Worm (Caenorhabditis elegans): ENCODE data around the gene ZK430.5.

Gene ZK430.5

DNA sequence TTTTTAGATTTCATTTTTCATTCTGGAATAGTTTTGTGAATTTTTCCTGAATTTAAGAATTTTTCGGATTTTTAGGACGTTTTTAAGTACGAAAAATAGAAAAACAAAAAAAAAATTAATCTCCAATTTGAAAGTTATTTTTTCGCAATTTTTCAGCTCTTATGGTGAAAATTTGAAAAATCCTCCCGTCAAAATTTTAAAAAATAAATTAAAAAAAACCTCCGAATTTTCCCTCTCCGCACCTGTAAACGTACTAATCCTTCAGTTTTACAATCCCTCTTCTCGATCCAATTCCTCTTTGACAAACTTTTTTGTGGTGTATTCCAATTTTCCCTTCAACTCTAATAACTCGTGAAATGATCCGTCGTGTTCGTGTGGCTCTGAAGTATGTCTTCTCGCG is 27.3 kb upstream of the ZK430.5 start, which contains the start of gene B0286.1:
TSS of gene B0286.1 (plus strand) at position 301 of the 400 bp plus-strand sequence.
- TF ChIP-seq F13H6.1 (tag; optimal IDR thresholded peaks at IDR 0.05) = no peak

DNA sequence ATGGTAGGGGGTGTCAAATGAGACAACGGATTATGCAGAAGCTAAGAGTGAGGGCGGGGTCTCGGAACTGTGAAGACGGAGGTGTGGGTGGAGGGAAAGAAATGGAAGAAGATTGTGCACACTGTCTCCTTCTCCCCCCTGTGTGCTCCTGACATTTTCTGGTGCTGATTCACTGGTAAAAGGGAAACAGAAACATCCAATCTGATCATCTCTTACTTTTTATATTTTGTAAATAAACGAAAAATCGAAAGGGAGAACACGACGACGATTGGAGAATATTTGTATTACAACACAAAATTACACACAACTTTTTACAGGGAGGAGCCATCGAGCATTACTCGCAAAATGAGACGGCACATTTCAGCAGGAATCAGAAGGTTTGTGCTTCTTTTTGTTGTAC is 22.2 kb upstream of the ZK430.5 start, which contains the start of gene fkh-6:
TSS of gene fkh-6 (minus strand) at position 101 of the 400 bp plus-strand sequence.
- TF ChIP-seq ztf-1 (GFP tag; conservative IDR thresholded peaks at IDR 0.05) = no peak
- no peak for TF ChIP-seq lin-39 (tag; optimal IDR thresholded peaks at IDR 0.05)

DNA sequence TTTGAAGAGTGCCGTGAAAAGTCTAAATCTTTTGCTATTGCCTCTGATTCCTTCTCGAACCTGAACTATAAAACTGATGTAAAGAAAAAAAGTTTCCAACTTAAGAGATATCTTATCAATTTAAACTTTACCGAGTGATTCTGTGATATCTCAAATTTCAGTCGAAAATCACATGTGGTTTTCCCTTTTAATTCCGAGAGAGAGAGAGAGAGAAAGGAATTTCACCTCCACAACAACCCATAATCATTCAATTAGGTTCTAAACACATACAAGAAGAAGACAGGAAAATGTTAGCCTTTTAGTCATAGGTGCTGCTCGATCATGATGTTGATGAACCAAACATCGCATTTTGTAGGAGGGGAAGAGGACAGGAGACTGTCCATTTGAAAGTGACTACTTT is 14.4 kb upstream of the ZK430.5 start:
- TF ChIP-seq aly-2 (tag; optimal IDR thresholded peaks at IDR 0.05) = no peak
- TF ChIP-seq blmp-1 (tag; optimal IDR thresholded peaks at IDR 0.05; ENCODE audit: insufficient read depth) = peak; percentile 40

DNA sequence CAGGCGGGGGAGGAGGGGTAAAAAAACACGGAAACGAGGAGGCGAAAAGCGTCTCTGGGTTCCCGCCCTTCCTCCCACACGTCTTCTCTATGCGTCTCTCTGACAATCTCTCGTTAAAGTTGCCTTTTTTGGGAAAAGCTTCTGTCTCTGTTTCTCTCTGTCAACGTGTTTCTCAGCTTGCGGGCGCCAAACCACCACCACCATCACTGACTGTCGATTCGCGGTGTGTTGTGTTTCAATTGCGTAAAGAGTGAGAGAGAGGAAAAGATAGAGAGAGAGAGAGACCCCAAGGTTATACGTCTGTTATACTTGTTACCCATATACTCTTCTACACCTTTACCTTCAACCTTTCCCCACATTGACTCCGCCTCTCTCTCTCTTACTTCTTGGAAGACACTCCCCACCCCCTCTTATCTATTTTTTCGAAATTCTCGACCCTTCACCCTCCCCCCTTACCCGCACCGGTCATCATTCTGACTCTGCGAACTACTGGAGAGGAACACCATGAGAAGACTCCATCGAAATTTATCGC is 12.9 kb upstream of the ZK430.5 start, which contains the start of gene mlt-7:
TSS of gene mlt-7 (plus strand) at position 482 of the 532 bp plus-strand sequence.
- TF ChIP-seq nhr-25 (tag; optimal IDR thresholded peaks at IDR 0.05) = peak; percentile 73
- no peak for TF ChIP-seq unc-39 (tag; optimal IDR thresholded peaks at IDR 0.05)
- TF ChIP-seq nhr-6 (tag; optimal IDR thresholded peaks at IDR 0.05) = no peak
- no peak for TF ChIP-seq ama-1 (optimal IDR thresholded peaks at IDR 0.05)
- peak; percentile 40 for TF ChIP-seq blmp-1 (tag; optimal IDR thresholded peaks at IDR 0.05; ENCODE audit: insufficient read depth)
- no peak for TF ChIP-seq F13H6.1 (tag; optimal IDR thresholded peaks at IDR 0.05)

DNA sequence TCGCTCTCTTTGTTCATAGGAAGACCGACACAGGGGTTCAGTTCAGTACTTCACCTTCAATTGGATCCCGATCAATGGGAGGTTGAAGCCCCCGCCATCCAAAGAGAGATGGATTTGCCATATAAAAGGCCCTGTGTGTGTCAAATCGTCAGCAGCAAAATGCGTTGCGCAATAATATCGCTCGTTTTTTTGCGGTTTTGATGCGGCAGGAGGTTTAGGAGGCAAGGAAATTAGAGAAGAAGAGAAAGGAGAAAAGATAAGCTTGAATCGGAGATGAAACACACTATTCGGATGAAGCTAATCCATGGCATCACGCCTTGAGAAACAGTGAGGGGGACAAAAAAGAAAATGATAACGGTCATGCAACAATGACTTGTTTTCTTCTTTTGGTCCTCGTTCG is 11.0 kb upstream of the ZK430.5 start:
- TF ChIP-seq blmp-1 (tag; optimal IDR thresholded peaks at IDR 0.05; ENCODE audit: insufficient read depth) = no peak
- no peak for TF ChIP-seq egl-27 (tag; optimal IDR thresholded peaks at IDR 0.05)
- TF ChIP-seq skn-1 (tag; optimal IDR thresholded peaks at IDR 0.05) = no peak
- TF ChIP-seq dmd-4 (tag; optimal IDR thresholded peaks at IDR 0.05) = no peak
- TF ChIP-seq mbf-1 (tag; optimal IDR thresholded peaks at IDR 0.05) = no peak
- no peak for TF ChIP-seq ama-1 (optimal IDR thresholded peaks at IDR 0.05)
- TF ChIP-seq lsy-2 (tag; optimal IDR thresholded peaks at IDR 0.05) = no peak
- TF ChIP-seq sem-4 (tag; optimal IDR thresholded peaks at IDR 0.05) = no peak
- no peak for TF ChIP-seq sma-3 (GFP tag; optimal IDR thresholded peaks at IDR 0.05)
- TF ChIP-seq ztf-11 (tag; optimal IDR thresholded peaks at IDR 0.05) = no peak

DNA sequence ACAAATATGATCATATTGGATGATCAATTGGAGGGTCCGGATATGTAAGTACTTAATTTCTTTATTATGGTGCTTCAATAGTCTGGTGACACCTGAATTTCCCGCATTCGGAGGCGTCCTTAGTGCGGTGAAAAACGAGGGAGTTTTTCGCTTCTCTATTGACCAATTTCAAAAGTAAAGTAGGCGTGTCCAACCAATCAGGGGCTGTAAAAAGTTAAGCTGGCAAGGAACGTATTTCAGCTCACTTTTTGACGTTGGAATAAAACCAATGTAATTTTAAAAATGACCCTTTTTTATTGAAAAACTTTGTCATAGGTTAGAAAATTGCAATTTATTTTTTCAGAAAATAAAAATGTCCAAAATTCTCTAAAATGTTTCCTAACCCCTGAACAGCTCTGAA is 4.2 kb downstream of the ZK430.5 start:
- TF ChIP-seq lin-13 (GFP tag; optimal IDR thresholded peaks at IDR 0.05) (no peak), elt-3 (tag; optimal IDR thresholded peaks at IDR 0.05) (no peak), nhr-77 (tag; optimal IDR thresholded peaks at IDR 0.05) (no peak), nhr-6 (tag; optimal IDR thresholded peaks at IDR 0.05) (no peak), unc-62 (GFP tag; optimal IDR thresholded peaks at IDR 0.05) (no peak), ztf-11 (tag; optimal IDR thresholded peaks at IDR 0.05) (no peak), sem-4 (tag; optimal IDR thresholded peaks at IDR 0.05) (no peak), ama-1 (optimal IDR thresholded peaks at IDR 0.05) (no peak), lsy-2 (tag; optimal IDR thresholded peaks at IDR 0.05) (no peak), mdl-1 (tag; optimal IDR thresholded peaks at IDR 0.05) (no peak), snpc-4 (tag; optimal IDR thresholded peaks at IDR 0.05) (no peak)

DNA sequence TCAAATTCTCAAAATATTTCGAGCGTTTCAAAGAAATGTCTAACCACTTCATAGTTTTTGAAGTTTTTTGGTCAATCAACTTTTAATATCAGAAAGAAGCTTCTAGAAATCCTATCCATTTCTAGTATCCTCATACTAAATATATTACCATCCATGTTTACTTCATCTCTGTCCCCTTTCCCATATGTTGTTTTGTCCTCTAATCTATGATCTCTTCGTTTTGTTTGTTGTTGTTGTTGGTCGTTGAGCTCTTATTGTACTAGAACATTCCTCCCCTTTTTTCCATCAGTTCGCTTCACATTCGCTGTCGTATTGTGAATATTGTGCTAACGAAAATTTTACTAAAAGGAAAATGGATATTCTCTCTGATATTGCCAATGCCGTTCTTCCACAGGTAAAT is 11.9 kb downstream of the ZK430.5 start, which contains the start of gene sod-5:
TSS of gene sod-5 (plus strand) at position 301 of the 400 bp plus-strand sequence.
- TF ChIP-seq nhr-129 (tag; optimal IDR thresholded peaks at IDR 0.05) = no peak
- TF ChIP-seq sma-3 (GFP tag; optimal IDR thresholded peaks at IDR 0.05) = no peak

DNA sequence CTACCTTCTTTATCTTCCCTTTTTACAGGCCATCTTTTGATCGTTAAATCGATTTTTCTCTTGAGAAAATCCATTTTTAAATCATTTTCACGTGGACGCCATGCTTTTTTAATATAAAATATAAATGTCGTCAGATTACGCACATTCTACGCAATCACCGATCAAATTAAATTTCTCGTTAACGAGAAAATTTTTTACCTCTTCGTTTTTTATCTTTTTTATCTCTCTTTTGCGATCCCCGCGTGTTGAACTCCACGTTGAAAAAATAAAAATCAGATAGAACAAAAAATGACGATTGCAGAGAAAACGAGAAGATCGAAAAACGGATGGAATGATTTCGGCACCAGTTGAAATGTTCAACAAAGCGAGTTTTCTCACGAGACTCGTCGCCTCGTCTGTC is 14.5 kb downstream of the ZK430.5 start, which contains the start of gene bpnt-1:
TSS of gene bpnt-1 (plus strand) at position 301 of the 400 bp plus-strand sequence.
- TF ChIP-seq C34F6.9 (tag; optimal IDR thresholded peaks at IDR 0.05) = peak; percentile 12
- TF ChIP-seq nhr-21 (tag; optimal IDR thresholded peaks at IDR 0.05) = peak; percentile 27
- TF ChIP-seq dmd-4 (tag; optimal IDR thresholded peaks at IDR 0.05) = no peak
- TF ChIP-seq sma-9 (GFP tag; optimal IDR thresholded peaks at IDR 0.05) = peak; percentile 14
- no peak for TF ChIP-seq sma-9 (tag; optimal IDR thresholded peaks at IDR 0.05)
